Worm (Caenorhabditis elegans) whole organism, mixed stage, embryonic: ENCODE data around the gene Y45G12B.3.
A peak's percentile ranks its signal among the peaks of the same experiment; 100 is the strongest.

Experiments
- M03D4.4 ChIP-seq: sonication (generic microtip); optimal IDR thresholded peaks from 2 replicates; lab custom pipeline; 2017; ENCODE audit warnings: mild to moderate bottlenecking, missing genetic modification characterization, missing compliant biosample characterization
- bed-3 ChIP-seq: fragments of 200-800 bp; sonication (Bioruptor generic); optimal IDR thresholded peaks from 3 replicates; lab custom pipeline; 2018; ENCODE audit warnings: mild to moderate bottlenecking, missing genetic modification characterization, moderate library complexity, missing compliant biosample characterization
- ceh-39 ChIP-seq: fragments of 150-350 bp; optimal IDR thresholded peaks from 2 replicates; lab custom pipeline; 2014; ENCODE audit warnings: missing biosample characterization, missing genetic modification characterization
- ceh-83 ChIP-seq: fragments of 200-800 bp; sonication (Bioruptor generic); optimal IDR thresholded peaks from 2 replicates; lab custom pipeline; 2018; ENCODE audit warnings: mild to moderate bottlenecking, missing genetic modification characterization, missing compliant biosample characterization
- ces-1 ChIP-seq: fragments of 150-350 bp; optimal IDR thresholded peaks from 2 replicates; lab custom pipeline; 2014; ENCODE audit warnings: missing biosample characterization, missing genetic modification reagents, missing genetic modification characterization
- cnd-1 ChIP-seq: fragments of 200-800 bp; sonication (Bioruptor generic); optimal IDR thresholded peaks from 2 replicates; lab custom pipeline; 2018; ENCODE audit warnings: mild to moderate bottlenecking, missing genetic modification characterization, missing compliant biosample characterization
- drap-1 ChIP-seq: fragments of 200-800 bp; sonication (Bioruptor generic); optimal IDR thresholded peaks from 3 replicates; lab custom pipeline; 2018; ENCODE audit warnings: mild to moderate bottlenecking, missing genetic modification characterization, missing compliant biosample characterization
- elt-1 ChIP-seq: sonication (generic microtip); optimal IDR thresholded peaks from 2 replicates; lab custom pipeline; 2017; ENCODE audit warnings: missing genetic modification characterization, mild to moderate bottlenecking, missing compliant biosample characterization, antibody characterized with exemption, moderate library complexity, borderline replicate concordance; ENCODE audit not compliant: insufficient read depth
- elt-3 ChIP-seq: fragments of 150-350 bp; optimal IDR thresholded peaks from 2 replicates; lab custom pipeline; 2014; ENCODE audit warnings: missing biosample characterization, missing genetic modification characterization
- flh-1 ChIP-seq: fragments of 200-800 bp; sonication (Bioruptor generic); optimal IDR thresholded peaks from 2 replicates; lab custom pipeline; 2018; ENCODE audit warnings: mild to moderate bottlenecking, missing genetic modification characterization, moderate library complexity, missing compliant biosample characterization
- ham-2 ChIP-seq: fragments of 200-800 bp; sonication (Bioruptor generic); optimal IDR thresholded peaks from 2 replicates; lab custom pipeline; 2018; ENCODE audit warnings: mild to moderate bottlenecking, missing genetic modification characterization, missing compliant biosample characterization
- hlh-1 ChIP-seq: fragments of 150-350 bp; optimal IDR thresholded peaks from 2 replicates; lab custom pipeline; 2014; ENCODE audit warnings: missing biosample characterization, missing genetic modification reagents, missing genetic modification characterization
- lin-13 ChIP-seq: fragments of 150-350 bp; optimal IDR thresholded peaks from 2 replicates; lab custom pipeline; 2014; ENCODE audit warnings: missing biosample characterization, missing genetic modification characterization
- lin-32 ChIP-seq: fragments of 200-800 bp; sonication (Bioruptor generic); optimal IDR thresholded peaks from 2 replicates; lab custom pipeline; 2018; ENCODE audit warnings: mild to moderate bottlenecking, missing genetic modification characterization, missing compliant biosample characterization
- lsy-2 ChIP-seq: fragments of 150-350 bp; optimal IDR thresholded peaks from 2 replicates; lab custom pipeline; 2014; ENCODE audit warnings: missing biosample characterization, missing genetic modification characterization
- mab-5 ChIP-seq: fragments of 150-350 bp; optimal IDR thresholded peaks from 2 replicates; lab custom pipeline; 2014; ENCODE audit warnings: missing biosample characterization, missing genetic modification characterization
- mls-2 ChIP-seq: sonication (generic microtip); optimal IDR thresholded peaks from 2 replicates; lab custom pipeline; 2016; ENCODE audit warnings: mild to moderate bottlenecking, missing genetic modification characterization, moderate library complexity, missing compliant biosample characterization
- nhr-2 ChIP-seq: fragments of 150-350 bp; optimal IDR thresholded peaks from 2 replicates; lab custom pipeline; 2014; ENCODE audit warnings: missing biosample characterization, missing genetic modification characterization
- nhr-237 ChIP-seq: fragments of 150-350 bp; optimal IDR thresholded peaks from 2 replicates; lab custom pipeline; 2014; ENCODE audit warnings: missing biosample characterization, missing genetic modification characterization
- nhr-28 ChIP-seq: fragments of 150-350 bp; optimal IDR thresholded peaks from 2 replicates; lab custom pipeline; 2014; ENCODE audit warnings: missing biosample characterization, missing genetic modification characterization
- nhr-76 ChIP-seq: sonication (generic microtip); optimal IDR thresholded peaks from 2 replicates; lab custom pipeline; 2017; ENCODE audit warnings: missing biosample characterization, missing genetic modification characterization
- pha-4 ChIP-seq: fragments of 150-350 bp; optimal IDR thresholded peaks from 2 replicates; lab custom pipeline; 2018; ENCODE audit warnings: missing biosample characterization, missing genetic modification reagents, missing genetic modification characterization
- snpc-4 ChIP-seq: fragments of 150-350 bp; optimal IDR thresholded peaks from 2 replicates; lab custom pipeline; 2014; ENCODE audit warnings: missing biosample characterization, missing genetic modification characterization
- tbx-8 ChIP-seq: fragments of 200-800 bp; sonication (Bioruptor generic); optimal IDR thresholded peaks from 2 replicates; lab custom pipeline; 2018; ENCODE audit warnings: mild to moderate bottlenecking, missing genetic modification characterization, moderate library complexity, missing compliant biosample characterization
- unc-120 ChIP-seq: sonication (generic microtip); optimal IDR thresholded peaks from 2 replicates; lab custom pipeline; 2017; ENCODE audit warnings: missing genetic modification characterization, missing compliant biosample characterization; ENCODE audit not compliant: poor library complexity, severe bottlenecking
- unc-62 ChIP-seq: fragments of 150-350 bp; optimal IDR thresholded peaks from 2 replicates; lab custom pipeline; 2014; ENCODE audit warnings: missing biosample characterization, missing genetic modification reagents, missing genetic modification characterization
- zip-8 ChIP-seq: fragments of 150-350 bp; optimal IDR thresholded peaks from 2 replicates; lab custom pipeline; 2014; ENCODE audit warnings: missing biosample characterization, missing genetic modification characterization
- ztf-11 ChIP-seq: fragments of 150-350 bp; optimal IDR thresholded peaks from 2 replicates; lab custom pipeline; 2014; ENCODE audit warnings: missing biosample characterization, missing genetic modification characterization

Gene Y45G12B.3

DNA sequence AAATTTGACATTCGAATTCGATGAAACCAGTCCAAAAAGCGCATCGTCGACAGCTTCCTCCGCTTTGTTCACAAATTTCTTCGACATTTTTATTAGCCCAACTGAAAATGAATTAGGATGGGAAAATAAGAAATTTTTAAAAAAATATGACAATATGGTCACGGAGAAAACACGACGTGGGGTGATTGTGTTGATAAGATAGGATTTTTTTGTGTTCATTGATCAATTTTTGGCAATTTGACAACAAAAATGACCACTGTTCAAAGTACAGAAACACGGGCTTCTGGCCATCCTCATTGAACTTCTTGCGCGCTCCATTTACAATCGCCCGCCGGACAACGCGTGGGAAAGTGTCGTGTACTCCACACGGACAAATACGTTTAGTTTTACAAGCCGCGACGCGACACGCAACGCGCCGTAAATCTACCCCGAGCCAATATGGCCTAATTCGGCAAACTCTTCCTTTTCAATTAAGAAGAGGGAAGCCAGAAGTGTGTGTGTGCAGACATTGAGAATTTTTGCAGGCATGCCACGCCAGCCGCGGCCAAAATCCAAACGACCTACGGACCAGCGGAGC lies 43.4 kb downstream of the Y45G12B.3 start, which contains the start of the genes W02H5.8 and angl-1:
Gene W02H5.8, minus strand, starts transcription at position 101 of the 577 bp plus-strand sequence.
Gene angl-1, plus strand, starts transcription at position 527 of the 577 bp plus-strand sequence.
- no peak for TF ChIP-seq lin-13

DNA sequence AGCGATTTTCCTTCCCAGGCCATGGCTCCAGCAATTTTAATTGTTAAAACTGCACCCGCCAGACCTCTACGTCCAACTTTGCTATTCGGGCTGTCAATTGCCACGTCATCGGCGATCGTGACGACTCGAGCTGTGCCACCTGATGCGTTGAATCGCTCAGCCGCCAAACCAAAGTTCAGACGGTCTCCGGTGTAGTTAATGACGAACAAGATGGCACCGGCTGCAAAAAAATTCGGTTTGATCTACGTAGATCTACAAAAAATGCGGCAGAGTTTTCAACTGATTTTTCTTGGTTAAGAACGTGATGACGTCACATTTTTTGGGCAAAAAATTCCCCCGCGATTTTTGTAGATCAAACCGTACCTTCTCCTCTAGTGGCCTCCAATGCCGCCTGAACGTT lies 45.1 kb downstream of the Y45G12B.3 start:
- TF ChIP-seq zip-8 (tag; lab: Kevin White, UChicago) (peak; percentile 17), hlh-1 (tag; lab: Kevin White, UChicago) (no peak)

DNA sequence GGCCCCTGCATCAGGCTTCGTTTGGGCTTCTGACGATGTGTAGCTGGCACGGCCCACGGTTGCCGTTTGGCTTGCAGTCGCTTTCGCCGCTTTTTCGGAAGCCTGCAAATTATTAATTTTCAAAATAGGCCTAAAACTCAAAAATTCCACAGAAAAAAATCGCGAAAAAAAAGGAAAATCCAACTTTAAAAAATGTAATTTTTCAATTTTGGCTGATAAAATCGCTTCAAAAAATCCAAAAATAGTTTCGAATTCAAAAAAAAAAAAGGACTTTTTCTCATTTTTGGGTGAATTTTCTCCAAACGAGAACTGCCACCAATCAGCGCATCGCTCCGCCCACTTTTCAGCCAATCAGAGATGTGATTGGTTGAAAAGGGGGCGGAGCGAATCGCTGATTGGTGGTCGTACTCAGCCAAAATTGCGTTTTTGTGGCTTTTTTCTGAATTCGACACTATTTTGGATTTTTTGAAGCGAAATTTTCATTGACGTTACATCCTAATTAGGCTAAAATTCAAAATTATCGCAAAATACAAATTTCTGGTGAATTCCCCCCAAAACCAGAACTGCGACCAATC lies 48.7 kb downstream of the Y45G12B.3 start:
- no peak for TF ChIP-seq ceh-83 (GFP tag; lab: Kevin White, UChicago)
- TF ChIP-seq nhr-237 (tag; lab: Kevin White, UChicago) = no peak
- no peak for TF ChIP-seq ham-2 (GFP tag; lab: Kevin White, UChicago)
- no peak for TF ChIP-seq drap-1 (GFP tag; lab: Kevin White, UChicago)
- TF ChIP-seq snpc-4 = no peak
- no peak for TF ChIP-seq ces-1 (GFP tag; lab: Kevin White, UChicago)
- no peak for TF ChIP-seq bed-3
- no peak for TF ChIP-seq M03D4.4 (tag; lab: Kevin White, UChicago)
- no peak for TF ChIP-seq tbx-8
- TF ChIP-seq cnd-1 (tag; lab: Kevin White, UChicago) = no peak
- no peak for TF ChIP-seq lin-13
- TF ChIP-seq nhr-2 (tag; lab: Kevin White, UChicago) = no peak
- TF ChIP-seq hlh-1 (tag; lab: Kevin White, UChicago) = no peak

DNA sequence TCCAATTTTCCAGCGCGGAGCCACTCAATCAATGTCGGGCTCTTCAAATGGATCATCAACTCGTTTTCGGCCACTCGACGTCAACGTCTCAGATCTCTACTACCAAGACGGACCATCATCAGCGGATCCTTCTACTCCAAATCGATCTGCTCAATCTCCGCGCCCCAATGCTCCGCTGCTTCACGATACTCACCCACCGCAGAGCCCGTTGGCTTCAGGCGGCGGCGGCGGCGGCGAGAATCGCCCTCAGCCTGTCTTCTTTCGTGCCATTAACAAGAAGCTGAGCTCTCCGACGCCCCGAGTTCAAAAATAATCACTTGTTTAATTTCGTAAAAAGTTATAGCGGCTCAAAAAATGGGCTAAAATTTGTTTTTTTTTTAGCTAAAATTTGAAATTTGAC lies 50.0 kb downstream of the Y45G12B.3 start:
- TF ChIP-seq unc-120 (tag; lab: Kevin White, UChicago) (no peak), M03D4.4 (tag; lab: Kevin White, UChicago) (no peak), lin-32 (GFP tag; lab: Kevin White, UChicago) (no peak), nhr-28 (no peak), flh-1 (GFP tag; lab: Kevin White, UChicago) (no peak), cnd-1 (tag; lab: Kevin White, UChicago) (no peak), pha-4 (tag; lab: Kevin White, UChicago) (no peak), elt-3 (tag; lab: Kevin White, UChicago) (no peak), lsy-2 (tag; lab: Kevin White, UChicago) (no peak), ceh-83 (GFP tag; lab: Kevin White, UChicago) (no peak), snpc-4 (no peak), ceh-39 (tag; lab: Kevin White, UChicago) (no peak), ztf-11 (tag; lab: Kevin White, UChicago) (no peak), hlh-1 (tag; lab: Kevin White, UChicago) (no peak), zip-8 (tag; lab: Kevin White, UChicago) (no peak), ces-1 (GFP tag; lab: Kevin White, UChicago) (no peak)

DNA sequence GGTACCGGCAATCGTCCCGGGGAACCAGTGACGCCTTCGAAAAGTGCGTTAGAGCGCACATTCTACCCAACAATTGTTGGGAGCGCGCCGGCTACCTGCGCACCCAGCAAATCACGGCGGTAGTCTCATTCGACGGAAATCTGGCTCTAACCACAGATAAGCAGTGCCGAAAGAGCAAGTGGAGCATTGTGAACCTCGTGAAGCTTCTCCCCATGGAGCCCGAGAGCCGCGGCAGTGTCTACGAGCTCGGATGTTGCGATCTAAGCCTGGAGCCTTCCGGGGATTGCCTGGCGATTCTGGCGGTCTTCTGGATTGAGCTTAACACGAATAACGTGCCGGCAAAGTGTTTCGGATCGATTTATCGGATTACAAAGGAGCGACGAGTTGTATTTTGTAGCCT lies 56.5 kb downstream of the Y45G12B.3 start:
- TF ChIP-seq elt-1 (tag; lab: Kevin White, UChicago) (no peak), unc-62 (GFP tag; lab: Kevin White, UChicago) (no peak), mls-2 (no peak), flh-1 (GFP tag; lab: Kevin White, UChicago) (no peak), hlh-1 (tag; lab: Kevin White, UChicago) (no peak), ceh-83 (GFP tag; lab: Kevin White, UChicago) (no peak), nhr-28 (no peak), tbx-8 (no peak), ztf-11 (tag; lab: Kevin White, UChicago) (no peak), nhr-76 (tag; lab: Kevin White, UChicago) (no peak), drap-1 (GFP tag; lab: Kevin White, UChicago) (no peak)

DNA sequence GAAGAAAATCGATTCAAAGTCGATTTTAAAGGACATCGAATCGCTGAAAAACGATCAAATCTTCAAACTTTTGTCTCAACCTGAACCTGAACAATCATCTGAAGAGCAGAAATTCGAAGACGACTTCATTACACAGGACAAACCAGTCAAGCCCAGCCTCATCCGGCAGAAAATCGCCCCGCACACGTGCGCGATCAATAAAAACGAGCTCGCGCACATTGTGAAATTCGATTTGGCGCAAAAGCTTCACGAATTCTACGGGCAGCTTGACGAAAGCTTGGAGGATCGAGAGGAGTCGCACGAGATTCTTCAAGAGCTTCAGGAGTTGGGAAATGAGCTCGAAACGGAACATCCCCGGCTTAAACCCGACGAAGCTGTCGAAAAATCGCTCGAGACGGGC lies 57.0 kb downstream of the Y45G12B.3 start, which contains the start of gene W02H5.2:
Gene W02H5.2, plus strand, starts transcription at position 301 of the 400 bp plus-strand sequence.
- no peak for TF ChIP-seq unc-120 (tag; lab: Kevin White, UChicago)
- no peak for TF ChIP-seq elt-1 (tag; lab: Kevin White, UChicago)
- no peak for TF ChIP-seq bed-3
- no peak for TF ChIP-seq unc-62 (GFP tag; lab: Kevin White, UChicago)
- TF ChIP-seq mab-5 (tag; lab: Kevin White, UChicago) = no peak
- no peak for TF ChIP-seq cnd-1 (tag; lab: Kevin White, UChicago)
- no peak for TF ChIP-seq zip-8 (tag; lab: Kevin White, UChicago)
- TF ChIP-seq, all 35 proteins: peak for 0
